Worm (Caenorhabditis elegans) whole organism, L2 larva: ENCODE measurements around the gene ZK418.7.

ENCODE experiments used
- C34F6.9 ChIP-seq: fragments of 150-350 bp; optimal IDR thresholded peaks from 2 replicates; lab custom pipeline; 2014; ENCODE audit warnings: missing biosample characterization, missing genetic modification characterization
- F13H6.1 ChIP-seq: sonication (generic microtip); optimal IDR thresholded peaks from 2 replicates; lab custom pipeline; 2016; ENCODE audit warnings: missing genetic modification characterization, missing compliant biosample characterization
- ZK546.5 ChIP-seq: sonication (generic microtip); optimal IDR thresholded peaks from 2 replicates; lab custom pipeline; 2017; ENCODE audit warnings: missing biosample characterization, missing genetic modification characterization
- alr-1 ChIP-seq: fragments of 150-350 bp; optimal IDR thresholded peaks from 2 replicates; lab custom pipeline; 2014; ENCODE audit warnings: missing biosample characterization, missing genetic modification characterization
- blmp-1 ChIP-seq: sonication (generic microtip); optimal IDR thresholded peaks from 2 replicates; lab custom pipeline; 2017; ENCODE audit warnings: missing genetic modification characterization, mild to moderate bottlenecking, missing compliant biosample characterization, antibody characterized with exemption, moderate library complexity; ENCODE audit not compliant: insufficient read depth
- ceh-82 ChIP-seq: fragments of 150-350 bp; optimal IDR thresholded peaks from 2 replicates; lab custom pipeline; 2014; ENCODE audit warnings: missing biosample characterization, missing genetic modification characterization
- crh-2 ChIP-seq: sonication (generic microtip); optimal IDR thresholded peaks from 2 replicates; lab custom pipeline; 2017; ENCODE audit warnings: missing biosample characterization, missing genetic modification characterization
- dmd-4 ChIP-seq: sonication (generic microtip); optimal IDR thresholded peaks from 2 replicates; lab custom pipeline; 2017; ENCODE audit warnings: missing biosample characterization, missing genetic modification characterization
- elt-1 ChIP-seq: fragments of 150-350 bp; optimal IDR thresholded peaks from 2 replicates; lab custom pipeline; 2014; ENCODE audit warnings: missing biosample characterization, missing genetic modification characterization
- fos-1 ChIP-seq: fragments of 150-350 bp; optimal IDR thresholded peaks from 2 replicates; lab custom pipeline; 2014; ENCODE audit warnings: missing biosample characterization, missing genetic modification characterization
- gmeb-1 ChIP-seq: fragments of 150-350 bp; optimal IDR thresholded peaks from 2 replicates; lab custom pipeline; 2014; ENCODE audit warnings: missing biosample characterization, missing genetic modification characterization
- lin-11 ChIP-seq: fragments of 150-350 bp; sonication (generic microtip); optimal IDR thresholded peaks from 2 replicates; lab custom pipeline; 2014; ENCODE audit warnings: missing biosample characterization, missing genetic modification characterization, inconsistent platforms, mixed read lengths
- lin-13 ChIP-seq: fragments of 150-350 bp; optimal IDR thresholded peaks from 2 replicates; lab custom pipeline; 2014; ENCODE audit warnings: missing biosample characterization, missing genetic modification reagents, missing genetic modification characterization
- lin-39 ChIP-seq: fragments of 150-350 bp; optimal IDR thresholded peaks from 2 replicates; lab custom pipeline; 2014; ENCODE audit warnings: missing biosample characterization, missing genetic modification reagents, missing genetic modification characterization
- lsy-2 ChIP-seq, 2 experiments: fragments of 150-350 bp in 1 of 2; sonication (generic microtip) in 1 of 2; optimal IDR thresholded peaks; 2 replicates each; lab custom pipeline; 2014 to 2017; ENCODE audit warnings: missing biosample characterization in 2 of 2, missing genetic modification characterization in 2 of 2
- mdl-1 ChIP-seq, 2 experiments: fragments of 150-350 bp in 1 of 2; sonication (generic microtip) in 1 of 2; optimal IDR thresholded peaks; 2 replicates each; lab custom pipeline; 2017; ENCODE audit warnings: missing biosample characterization in 2 of 2, missing genetic modification characterization in 2 of 2
- nhr-11 ChIP-seq: fragments of 150-350 bp; optimal IDR thresholded peaks from 2 replicates; lab custom pipeline; 2014; ENCODE audit warnings: missing biosample characterization, missing genetic modification characterization
- nhr-12 ChIP-seq: fragments of 150-350 bp; optimal IDR thresholded peaks from 2 replicates; lab custom pipeline; 2014; ENCODE audit warnings: missing biosample characterization, missing genetic modification characterization
- nhr-25 ChIP-seq: fragments of 150-350 bp; sonication (generic microtip); optimal IDR thresholded peaks from 3 replicates; lab custom pipeline; 2014; ENCODE audit warnings: missing biosample characterization, missing genetic modification characterization
- peb-1 ChIP-seq: fragments of 150-350 bp; optimal IDR thresholded peaks from 2 replicates; lab custom pipeline; 2014; ENCODE audit warnings: missing biosample characterization, missing genetic modification characterization
- sem-4 ChIP-seq: fragments of 150-350 bp; optimal IDR thresholded peaks from 2 replicates; lab custom pipeline; 2014; ENCODE audit warnings: missing biosample characterization, missing genetic modification reagents, missing genetic modification characterization
- sma-3 ChIP-seq: sonication (generic microtip); optimal IDR thresholded peaks from 2 replicates; lab custom pipeline; 2016; ENCODE audit warnings: missing genetic modification reagents, missing genetic modification characterization, missing compliant biosample characterization
- sma-9 ChIP-seq, 2 experiments: fragments of 150-350 bp in 1 of 2; sonication (generic microtip) in 1 of 2; optimal IDR thresholded peaks; 2 replicates each; lab custom pipeline; 2014 to 2016; ENCODE audit warnings: missing genetic modification characterization in 2 of 2, mild to moderate bottlenecking in 1 of 2, missing biosample characterization in 1 of 2, missing compliant biosample characterization in 1 of 2, missing genetic modification reagents in 1 of 2, moderate library complexity in 1 of 2
- snpc-4 ChIP-seq: fragments of 150-350 bp; optimal IDR thresholded peaks from 2 replicates; lab custom pipeline; 2014; ENCODE audit warnings: missing biosample characterization, missing genetic modification characterization
- unc-55 ChIP-seq: fragments of 150-350 bp; sonication (generic microtip); optimal IDR thresholded peaks from 3 replicates; lab custom pipeline; 2014; ENCODE audit warnings: missing biosample characterization, missing genetic modification reagents, missing genetic modification characterization
- unc-62 ChIP-seq: fragments of 150-350 bp; optimal IDR thresholded peaks from 2 replicates; lab custom pipeline; 2014; ENCODE audit warnings: missing biosample characterization, missing genetic modification reagents, missing genetic modification characterization
- zag-1 ChIP-seq: fragments of 150-350 bp; optimal IDR thresholded peaks from 2 replicates; lab custom pipeline; 2014; ENCODE audit warnings: missing biosample characterization, missing genetic modification characterization
- ztf-11 ChIP-seq: sonication (generic microtip); optimal IDR thresholded peaks from 2 replicates; lab custom pipeline; 2017; ENCODE audit warnings: missing biosample characterization, missing genetic modification characterization
- ztf-4 ChIP-seq: fragments of 150-350 bp; optimal IDR thresholded peaks from 2 replicates; lab custom pipeline; 2014; ENCODE audit warnings: missing biosample characterization, missing genetic modification characterization

Gene ZK418.7

ce11 chrIII:7087180-7087579, 6.6 kb upstream of the ZK418.7 start:
- TF ChIP-seq sma-3 (no peak), gmeb-1 (tag; lab: Kevin White, UChicago) (peak; percentile 4), C34F6.9 (no peak)

ce11 chrIII:7084908-7085307, 4.3 kb upstream of the ZK418.7 start, which contains the start of gene tofu-7:
TSS of gene tofu-7 (minus strand) at chrIII:7085018.
- no peak for TF ChIP-seq nhr-25 (tag; lab: Kevin White, UChicago)

- TF ChIP-seq unc-62 (no peak), gmeb-1 (tag; lab: Kevin White, UChicago) (no peak), ZK546.5 (tag; lab: Kevin White, UChicago) (no peak), elt-1 (tag; lab: Kevin White, UChicago) (no peak), alr-1 (tag; lab: Kevin White, UChicago) (no peak), ztf-11 (tag; lab: Kevin White, UChicago) (no peak), ztf-4 (tag; lab: Kevin White, UChicago) (no peak), lsy-2 (tag; optimal IDR thresholded peaks at IDR 0.05; lab: Kevin White, UChicago) (no peak), lin-39 (tag; lab: Kevin White, UChicago) (no peak)
These were observed 2.5 kb upstream of the ZK418.7 start for ce11 chrIII:7083106-7083505.

- peak; percentile 76 for TF ChIP-seq fos-1
- no peak for TF ChIP-seq nhr-11 (tag; lab: Kevin White, UChicago)
These were observed 899 bp upstream of the ZK418.7 start for ce11 chrIII:7081488-7081887.

- TF ChIP-seq F13H6.1 (tag; lab: Kevin White, UChicago) (no peak), blmp-1 (no peak), alr-1 (tag; lab: Kevin White, UChicago) (no peak), zag-1 (no peak), ceh-82 (tag; lab: Kevin White, UChicago) (no peak), elt-1 (tag; lab: Kevin White, UChicago) (no peak), nhr-11 (tag; lab: Kevin White, UChicago) (no peak), sem-4 (tag; lab: Kevin White, UChicago) (no peak), lin-13 (GFP tag; lab: Kevin White, UChicago) (no peak), crh-2 (tag; lab: Kevin White, UChicago) (no peak), dmd-4 (no peak), peb-1 (tag; lab: Kevin White, UChicago) (no peak), lin-11 (tag; lab: Kevin White, UChicago) (no peak), C34F6.9 (no peak), unc-62 (no peak), snpc-4 (tag; lab: Kevin White, UChicago) (no peak), nhr-12 (tag; lab: Kevin White, UChicago) (no peak), unc-55 (GFP tag; lab: Kevin White, UChicago) (no peak), ztf-11 (tag; lab: Kevin White, UChicago) (no peak), gmeb-1 (tag; lab: Kevin White, UChicago) (no peak)
These were observed 1.9 kb downstream of the ZK418.7 start, which contains the start of gene ZK418.6 for ce11 chrIII:7078737-7079136. TSS of gene ZK418.6 (minus strand) at chrIII:7078837.

ce11 chrIII:7076386-7076785, 4.2 kb downstream of the ZK418.7 start, which contains the start of gene ZK418.13:
TSS of gene ZK418.13 (minus strand) at chrIII:7076486.
- TF ChIP-seq ztf-11 (tag; lab: Kevin White, UChicago) (no peak), sma-9 (GFP tag; optimal IDR thresholded peaks at IDR 0.05; lab: Kevin White, UChicago) (no peak), sma-9 (tag; optimal IDR thresholded peaks at IDR 0.05; lab: Kevin White, UChicago) (no peak), ceh-82 (tag; lab: Kevin White, UChicago) (no peak), crh-2 (tag; lab: Kevin White, UChicago) (no peak), mdl-1 (tag; optimal IDR thresholded peaks at IDR 0.05; lab: Kevin White, UChicago) (no peak), dmd-4 (no peak)
- TF ChIP-seq, all 48 proteins: peak for 0
